Worm (Caenorhabditis elegans) whole organism, L4 larva: ENCODE results near the gene F59B2.14.

Experiments used
- F10B5.3 ChIP-seq: sonication (generic microtip); optimal IDR thresholded peaks from 2 replicates; lab custom pipeline; 2016; ENCODE audit warnings: mild to moderate bottlenecking, missing genetic modification characterization, missing compliant biosample characterization
- F26F4.8 ChIP-seq: fragments of 200-800 bp; sonication (Bioruptor generic); conservative IDR thresholded peaks from 2 replicates; pipeline ENCODE4 v1.3.6; 2022; ENCODE audit warnings: missing genetic modification characterization, missing compliant biosample characterization
- T26A8.4 ChIP-seq: fragments of 200-800 bp; sonication (Bioruptor generic); IDR thresholded peaks from 2 replicates; pipeline ENCODE4 v1.3.6; 2022; ENCODE audit warnings: missing genetic modification characterization, missing compliant biosample characterization
- Y105C5A.15 ChIP-seq: fragments of 200-800 bp; sonication (Bioruptor generic); IDR thresholded peaks from 2 replicates; pipeline ENCODE4 v1.3.6; 2022; ENCODE audit warnings: missing genetic modification characterization, missing compliant biosample characterization
- ZK337.2 ChIP-seq: fragments of 200-800 bp; sonication (Bioruptor generic); IDR thresholded peaks from 2 replicates; pipeline ENCODE4 v1.3.6; 2022; ENCODE audit warnings: missing genetic modification reagents, missing genetic modification characterization, missing compliant biosample characterization
- aha-1 ChIP-seq: fragments of 150-350 bp; peaks from one replicate; lab custom pipeline; 2014; ENCODE audit warnings: missing biosample characterization, missing genetic modification characterization
- ama-1 ChIP-seq: fragments of 150-350 bp; optimal IDR thresholded peaks from 2 replicates; lab custom pipeline; 2014; ENCODE audit warnings: inconsistent platforms, mixed read lengths
- ceh-28 ChIP-seq: fragments of 150-350 bp; optimal IDR thresholded peaks from 2 replicates; lab custom pipeline; 2014; ENCODE audit warnings: missing biosample characterization, missing genetic modification reagents, missing genetic modification characterization
- ceh-44 ChIP-seq: fragments of 200-800 bp; sonication (Bioruptor generic); IDR thresholded peaks from 2 replicates; pipeline ENCODE4 v1.3.6; 2022; ENCODE audit warnings: missing genetic modification reagents, missing genetic modification characterization, missing compliant biosample characterization
- daf-12 ChIP-seq: fragments of 150-350 bp; optimal IDR thresholded peaks from 2 replicates; lab custom pipeline; 2014; ENCODE audit warnings: missing biosample characterization, missing genetic modification reagents, missing genetic modification characterization
- daf-19 ChIP-seq: fragments of 200-800 bp; sonication (Bioruptor generic); conservative IDR thresholded peaks from 2 replicates; pipeline ENCODE4 v1.3.6; 2022; ENCODE audit warnings: missing genetic modification characterization, missing compliant biosample characterization
- dmd-9 ChIP-seq: fragments of 200-800 bp; sonication (Bioruptor generic); IDR thresholded peaks from 2 replicates; pipeline ENCODE4 v1.3.6; 2022; ENCODE audit warnings: missing genetic modification reagents, missing genetic modification characterization, missing compliant biosample characterization
- fkh-10 ChIP-seq: fragments of 150-350 bp; optimal IDR thresholded peaks from 2 replicates; lab custom pipeline; 2014; ENCODE audit warnings: missing biosample characterization, missing genetic modification reagents, missing genetic modification characterization
- fos-1 ChIP-seq: fragments of 150-350 bp; optimal IDR thresholded peaks from 2 replicates; lab custom pipeline; 2014; ENCODE audit warnings: missing biosample characterization, missing genetic modification characterization
- gei-8 ChIP-seq: fragments of 200-800 bp; sonication (Bioruptor generic); optimal IDR thresholded peaks from 2 replicates; lab custom pipeline; 2018; ENCODE audit warnings: mild to moderate bottlenecking, missing genetic modification characterization, missing compliant biosample characterization
- hlh-30 ChIP-seq: sonication (generic microtip); optimal IDR thresholded peaks from 2 replicates; lab custom pipeline; 2017; ENCODE audit warnings: antibody characterized with exemption, mild to moderate bottlenecking, missing genetic modification characterization, missing compliant biosample characterization; ENCODE audit not compliant: insufficient read depth
- jun-1 ChIP-seq: fragments of 150-350 bp; optimal IDR thresholded peaks from 2 replicates; lab custom pipeline; 2014; ENCODE audit warnings: missing biosample characterization, missing genetic modification reagents, missing genetic modification characterization
- lin-13 ChIP-seq: fragments of 150-350 bp; optimal IDR thresholded peaks from 2 replicates; lab custom pipeline; 2014; ENCODE audit warnings: missing biosample characterization, missing genetic modification reagents, missing genetic modification characterization
- lir-3 ChIP-seq: sonication (generic microtip); optimal IDR thresholded peaks from 2 replicates; lab custom pipeline; 2016; ENCODE audit warnings: mild to moderate bottlenecking, missing genetic modification characterization, missing compliant biosample characterization
- lsy-2 ChIP-seq, 2 experiments: fragments of 150-350 bp in 1 of 2; sonication (generic microtip) in 1 of 2; optimal IDR thresholded peaks; 2 replicates each; lab custom pipeline; 2014 to 2017; ENCODE audit warnings: missing biosample characterization in 2 of 2, missing genetic modification characterization in 2 of 2
- madf-5 ChIP-seq, 2 experiments: fragments of 200-800 bp; sonication (Bioruptor generic); IDR thresholded peaks; 2 replicates each; pipeline ENCODE4 v1.3.6; 2022; ENCODE audit warnings: missing compliant biosample characterization in 2 of 2, missing genetic modification characterization in 2 of 2
- mdl-1 ChIP-seq, 2 experiments: fragments of 150-350 bp in 1 of 2; sonication (generic microtip) in 1 of 2; optimal IDR thresholded peaks; 2 replicates each; lab custom pipeline; 2014 to 2017; ENCODE audit warnings: missing biosample characterization in 2 of 2, missing genetic modification characterization in 2 of 2
- mdt-29 ChIP-seq: fragments of 200-800 bp; sonication (Bioruptor generic); IDR thresholded peaks from 2 replicates; pipeline ENCODE4 v1.3.6; 2022; ENCODE audit warnings: missing genetic modification reagents, missing genetic modification characterization, missing compliant biosample characterization
- mes-2 ChIP-seq: sonication (generic microtip); optimal IDR thresholded peaks from 2 replicates; lab custom pipeline; 2016; ENCODE audit warnings: missing genotype, mild to moderate bottlenecking, missing genetic modification characterization, missing compliant biosample characterization; ENCODE audit not compliant: poor library complexity, severe bottlenecking
- nhr-10 ChIP-seq: fragments of 150-350 bp; optimal IDR thresholded peaks from 2 replicates; lab custom pipeline; 2014; ENCODE audit warnings: missing biosample characterization, missing genetic modification characterization
- nhr-102 ChIP-seq: sonication (generic microtip); optimal IDR thresholded peaks from 2 replicates; lab custom pipeline; 2016; ENCODE audit warnings: mild to moderate bottlenecking, missing genetic modification characterization, moderate library complexity, missing compliant biosample characterization
- nhr-111 ChIP-seq: fragments of 200-800 bp; sonication (Bioruptor generic); optimal IDR thresholded peaks from 2 replicates; lab custom pipeline; 2018; ENCODE audit warnings: mild to moderate bottlenecking, missing genetic modification characterization, missing compliant biosample characterization
- nhr-237 ChIP-seq: sonication (generic microtip); optimal IDR thresholded peaks from 2 replicates; lab custom pipeline; 2017; ENCODE audit warnings: missing biosample characterization, missing genetic modification characterization
- nhr-25 ChIP-seq: sonication (generic microtip); optimal IDR thresholded peaks from 2 replicates; lab custom pipeline; 2017; ENCODE audit warnings: missing genetic modification characterization, mild to moderate bottlenecking, missing compliant biosample characterization, antibody characterized with exemption, moderate library complexity, borderline replicate concordance; ENCODE audit not compliant: insufficient read depth
- nhr-41 ChIP-seq: fragments of 200-800 bp; sonication (Bioruptor generic); IDR thresholded peaks from 2 replicates; pipeline ENCODE4 v1.3.6; 2022; ENCODE audit warnings: missing genetic modification reagents, missing genetic modification characterization, missing compliant biosample characterization
- nhr-42 ChIP-seq: fragments of 200-800 bp; sonication (Bioruptor generic); IDR thresholded peaks from 2 replicates; pipeline ENCODE4 v1.3.6; 2022; ENCODE audit warnings: missing genetic modification characterization, missing compliant biosample characterization
- pha-4 ChIP-seq, 2 experiments: fragments of 150-350 bp in 1 of 2; fragments of 200-800 bp in 1 of 2; sonication (Bioruptor generic) in 1 of 2; IDR thresholded peaks in 1 of 2; optimal IDR thresholded peaks in 1 of 2; 2 replicates each; pipeline versions ENCODE4 v1.3.6 to Lab custom; 2014 to 2022; ENCODE audit warnings: missing genetic modification characterization in 2 of 2, missing genetic modification reagents in 2 of 2, missing biosample characterization in 1 of 2, missing compliant biosample characterization in 1 of 2
- php-3 ChIP-seq: fragments of 200-800 bp; sonication (Bioruptor generic); IDR thresholded peaks from 2 replicates; pipeline ENCODE4 v1.3.6; 2022; ENCODE audit warnings: missing genetic modification reagents, missing genetic modification characterization, missing compliant biosample characterization
- rbr-2 ChIP-seq: sonication (generic microtip); optimal IDR thresholded peaks from 2 replicates; lab custom pipeline; 2016; ENCODE audit warnings: missing genotype, missing genetic modification characterization, missing compliant biosample characterization
- saeg-2 ChIP-seq: fragments of 200-800 bp; sonication (Bioruptor generic); IDR thresholded peaks from 2 replicates; pipeline ENCODE4 v1.3.6; 2022; ENCODE audit warnings: missing genetic modification reagents, missing genetic modification characterization, missing compliant biosample characterization
- sdz-12 ChIP-seq: fragments of 200-800 bp; sonication (Bioruptor generic); optimal IDR thresholded peaks from 2 replicates; lab custom pipeline; 2018; ENCODE audit warnings: mild to moderate bottlenecking, missing genetic modification characterization, missing compliant biosample characterization
- snpc-4 ChIP-seq: fragments of 150-350 bp; optimal IDR thresholded peaks from 2 replicates; lab custom pipeline; 2014; ENCODE audit warnings: missing biosample characterization, missing genetic modification characterization
- spr-3 ChIP-seq: fragments of 200-800 bp; sonication (Bioruptor generic); optimal IDR thresholded peaks from 2 replicates; lab custom pipeline; 2018; ENCODE audit warnings: mild to moderate bottlenecking, missing genetic modification characterization, missing compliant biosample characterization
- tra-1 ChIP-seq: fragments of 200-800 bp; sonication (Bioruptor generic); IDR thresholded peaks from 2 replicates; pipeline ENCODE4 v1.3.6; 2022; ENCODE audit warnings: missing genetic modification reagents, missing genetic modification characterization, missing compliant biosample characterization
- unc-39 ChIP-seq: sonication (generic microtip); optimal IDR thresholded peaks from 2 replicates; lab custom pipeline; 2017; ENCODE audit warnings: missing biosample characterization, missing genetic modification characterization
- unc-62 ChIP-seq, 3 experiments: fragments of 150-350 bp in 1 of 3; sonication (generic microtip); optimal IDR thresholded peaks in 2 of 3; peaks in 1 of 3; 1 replicate in 1 of 3; 2 replicates in 2 of 3; lab custom pipeline; 2014 to 2017; ENCODE audit warnings: missing biosample characterization in 3 of 3, missing genetic modification characterization in 3 of 3, missing genetic modification reagents in 3 of 3, missing genotype in 1 of 3
- zag-1 ChIP-seq: fragments of 150-350 bp; optimal IDR thresholded peaks from 2 replicates; lab custom pipeline; 2014; ENCODE audit warnings: missing biosample characterization, missing genetic modification characterization
- zip-11 ChIP-seq: fragments of 200-800 bp; sonication (Bioruptor generic); IDR thresholded peaks from 2 replicates; pipeline ENCODE4 v1.3.6; 2022; ENCODE audit warnings: missing genetic modification characterization, missing compliant biosample characterization

The F59B2.14 gene

DNA sequence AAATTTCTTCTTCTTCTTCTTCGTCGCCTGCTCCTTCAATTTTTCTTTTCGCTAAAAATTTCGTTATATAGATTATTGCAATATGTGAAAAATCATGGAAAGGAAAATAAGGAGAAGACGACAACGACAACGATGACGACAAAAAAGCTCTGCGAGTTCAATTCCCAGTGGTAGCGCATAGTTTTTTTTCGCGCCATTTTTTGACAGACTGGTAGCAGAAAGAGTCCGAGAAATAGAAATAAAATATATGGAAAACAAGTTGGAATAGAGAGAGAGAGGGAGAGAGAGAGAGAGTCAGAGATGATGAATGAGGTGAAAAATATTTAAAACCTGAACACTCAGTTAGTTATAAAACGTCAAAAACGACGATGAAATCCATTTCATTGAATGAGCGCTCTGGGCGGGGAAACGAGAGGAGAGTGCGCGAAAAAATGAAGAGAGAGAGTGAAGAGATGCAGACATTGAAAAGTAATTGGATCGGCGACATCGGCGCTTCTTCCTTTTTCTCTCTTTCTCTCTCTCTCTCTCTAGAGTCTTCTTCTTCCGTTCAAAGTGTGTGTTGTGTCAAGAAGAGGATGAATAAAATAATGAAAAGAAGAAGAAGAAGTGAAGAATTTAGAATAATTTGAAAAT is 40.5 kb downstream of the F59B2.14 start, which contains the start of gene pde-2 (continued):
- peak; percentile 52 for TF ChIP-seq rbr-2 (tag; lab: Kevin White, UChicago)

DNA sequence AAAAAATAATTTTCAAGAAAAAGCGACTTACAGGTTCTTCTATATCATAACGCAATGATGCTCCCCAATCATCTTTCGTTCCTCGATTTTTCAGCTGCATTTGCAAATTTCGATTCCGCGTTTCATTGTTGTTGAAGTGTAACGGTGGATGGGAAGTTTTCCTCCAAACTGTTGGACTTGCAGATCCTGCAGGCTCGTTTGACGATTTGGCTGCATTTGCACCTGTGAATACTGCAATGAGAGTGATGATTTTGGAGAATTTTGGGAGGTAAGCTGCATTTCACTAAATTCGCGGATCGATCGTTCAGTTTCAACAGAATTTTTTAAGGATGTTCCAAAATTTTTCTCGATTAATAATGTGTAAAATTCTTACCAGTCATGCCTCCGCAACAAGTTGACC is 41.5 kb downstream of the F59B2.14 start:
- TF ChIP-seq mdl-1 (tag; optimal IDR thresholded peaks at IDR 0.05; lab: Kevin White, UChicago), result no peak
- no peak for TF ChIP-seq F26F4.8 (GFP tag; lab: Robert Waterston, UW)
- peak in 1 of 2 experiments; percentile 91 for TF ChIP-seq unc-62 (GFP tag; optimal IDR thresholded peaks at IDR 0.05 in 1 of 2; lab: Kevin White, UChicago)
- TF ChIP-seq unc-62 (tag; optimal IDR thresholded peaks at IDR 0.05; lab: Kevin White, UChicago), result no peak
- TF ChIP-seq jun-1 (tag; lab: Kevin White, UChicago), result no peak
- TF ChIP-seq zip-11 (GFP tag; lab: Robert Waterston, UW), result no peak
- TF ChIP-seq T26A8.4 (GFP tag; lab: Robert Waterston, UW), result no peak
- TF ChIP-seq mdt-29 (GFP tag; lab: Robert Waterston, UW), result no peak
- no peak for TF ChIP-seq F10B5.3 (tag; lab: Kevin White, UChicago)
- no peak for TF ChIP-seq snpc-4 (tag; lab: Kevin White, UChicago)
- TF ChIP-seq aha-1 (tag; lab: Kevin White, UChicago), result peak; percentile 84
- no peak for TF ChIP-seq nhr-111 (GFP tag; lab: Kevin White, UChicago)
- TF ChIP-seq unc-39 (tag; lab: Kevin White, UChicago), result no peak
- TF ChIP-seq Y105C5A.15 (GFP tag; lab: Robert Waterston, UW), result no peak

DNA sequence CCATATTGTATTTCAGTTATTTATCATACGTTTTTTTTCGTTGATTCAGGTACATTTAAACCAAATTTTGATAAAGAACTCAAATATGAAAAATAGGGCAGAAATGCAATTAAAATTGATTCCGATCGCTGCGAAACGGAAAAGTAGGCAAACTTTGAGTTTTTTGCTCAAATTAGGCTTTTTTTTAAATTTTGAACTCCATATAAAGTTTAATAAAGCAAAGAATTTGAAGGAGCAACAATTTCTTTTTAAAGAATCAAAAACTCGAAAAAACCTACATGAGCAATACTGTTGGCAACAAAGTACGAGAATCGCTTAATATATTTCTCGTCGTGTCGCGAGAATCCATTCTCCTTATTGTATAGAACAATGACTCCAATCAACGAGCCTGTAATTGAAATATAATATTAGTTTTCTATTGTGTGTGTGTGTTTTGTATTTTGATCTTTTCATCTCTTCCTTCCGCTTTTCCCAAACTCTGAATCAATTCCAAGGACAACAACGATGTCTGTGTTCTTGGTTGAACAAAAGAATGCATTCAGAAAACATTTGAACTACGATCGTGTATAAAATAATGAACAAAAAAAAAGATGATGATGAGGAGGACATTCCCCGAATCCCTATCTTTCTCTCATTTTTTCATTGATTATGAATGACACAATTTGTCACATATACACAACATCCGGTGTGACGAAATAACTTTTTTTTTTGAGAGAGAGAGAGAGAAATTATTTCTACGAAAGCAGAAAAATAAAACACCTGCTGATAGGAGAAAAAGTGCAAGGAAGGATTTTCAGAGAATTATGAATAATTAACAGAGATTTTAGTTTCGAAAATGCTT is 43.7 kb downstream of the F59B2.14 start:
- no peak for TF ChIP-seq ceh-44
- TF ChIP-seq lin-13 (GFP tag; lab: Kevin White, UChicago), result no peak
- TF ChIP-seq rbr-2 (tag; lab: Kevin White, UChicago), result no peak
- TF ChIP-seq nhr-10 (tag; lab: Kevin White, UChicago), result no peak
- TF ChIP-seq saeg-2, result peak; percentile 53; the same call in 1 of the 2 replicates
- TF ChIP-seq ama-1 (lab: Kevin White, UChicago), result no peak
- TF ChIP-seq zag-1 (tag; lab: Kevin White, UChicago), result no peak
- no peak for TF ChIP-seq nhr-25 (tag; lab: Kevin White, UChicago)
- peak; percentile 29 for TF ChIP-seq hlh-30 (tag; lab: Kevin White, UChicago)
- TF ChIP-seq mes-2 (tag; lab: Kevin White, UChicago), result no peak
- no peak for TF ChIP-seq nhr-42 (GFP tag; lab: Robert Waterston, UW)
- no peak; the same call in 1 of the 2 replicates for TF ChIP-seq nhr-41 (GFP tag; lab: Robert Waterston, UW)
- no peak for TF ChIP-seq F26F4.8 (GFP tag; lab: Robert Waterston, UW)
- no peak for TF ChIP-seq zip-11 (GFP tag; lab: Robert Waterston, UW)
- TF ChIP-seq fos-1 (tag; lab: Kevin White, UChicago), result no peak
- TF ChIP-seq nhr-102 (tag; lab: Kevin White, UChicago), result no peak
- TF ChIP-seq ZK337.2 (GFP tag; lab: Robert Waterston, UW), result no peak
- no peak for TF ChIP-seq sdz-12 (GFP tag; lab: Kevin White, UChicago)
- TF ChIP-seq nhr-237 (tag; lab: Kevin White, UChicago), result no peak
- TF ChIP-seq dmd-9 (GFP tag; lab: Robert Waterston, UW), result peak; percentile 27; the same call in 1 of the 2 replicates
- no peak for TF ChIP-seq jun-1 (tag; lab: Kevin White, UChicago)
- no peak for TF ChIP-seq fkh-10 (GFP tag; lab: Kevin White, UChicago)
- TF ChIP-seq gei-8, result no peak
- TF ChIP-seq php-3 (GFP tag; lab: Robert Waterston, UW), result no peak
- no peak for TF ChIP-seq ceh-28 (tag; lab: Kevin White, UChicago)
- TF ChIP-seq daf-19, result no peak
- no peak for TF ChIP-seq tra-1
- peak; percentile 19 for TF ChIP-seq spr-3 (GFP tag; lab: Kevin White, UChicago)
- TF ChIP-seq daf-12 (tag; lab: Kevin White, UChicago), result no peak
- no peak for TF ChIP-seq madf-5 (GFP tag; IDR thresholded peaks at IDR 0.05; lab: Robert Waterston, UW)
- TF ChIP-seq lsy-2 (tag; optimal IDR thresholded peaks at IDR 0.05; lab: Kevin White, UChicago), result peak in 1 of 2 experiments; percentile 32
- no peak for TF ChIP-seq lir-3 (tag; lab: Kevin White, UChicago)
- no peak for TF ChIP-seq nhr-111 (GFP tag; lab: Kevin White, UChicago)
- no peak for TF ChIP-seq pha-4 (GFP tag; IDR thresholded peaks at IDR 0.05; lab: Robert Waterston, UW)
- TF ChIP-seq pha-4 (tag; optimal IDR thresholded peaks at IDR 0.05; lab: Kevin White, UChicago), result no peak
